Fruit fly (Drosophila melanogaster): ENCODE results near the gene Flad2.

The Flad2 gene

dm6 chr2L:13399565-13399964 lies 12.8 kb upstream of the Flad2 start (continued):
- TF ChIP-seq Smox (GFP tag; optimal IDR thresholded peaks at IDR 0.05) (no peak), esn (GFP tag; optimal IDR thresholded peaks at IDR 0.05) (no peak), CG31627 (GFP tag; optimal IDR thresholded peaks at IDR 0.05) (no peak), Lpt (GFP tag; optimal IDR thresholded peaks at IDR 0.05) (no peak), Hr4 (GFP tag; optimal IDR thresholded peaks at IDR 0.05) (peak; percentile 37), pdm3 (GFP tag; optimal IDR thresholded peaks at IDR 0.05) (no peak), Sox14 (GFP tag; optimal IDR thresholded peaks at IDR 0.05) (peak; percentile 5), ss (GFP tag; optimal IDR thresholded peaks at IDR 0.05) (no peak), achi (GFP tag; optimal IDR thresholded peaks at IDR 0.05) (peak; percentile 18), Hr38 (GFP tag; optimal IDR thresholded peaks at IDR 0.05) (no peak), Ets96B (tag; optimal IDR thresholded peaks at IDR 0.05) (no peak), vri (GFP tag; optimal IDR thresholded peaks at IDR 0.05) (no peak), CG4318 (GFP tag; optimal IDR thresholded peaks at IDR 0.05) (no peak)

- TF ChIP-seq salr (GFP tag; optimal IDR thresholded peaks at IDR 0.05) (no peak), CG6792 (GFP tag; optimal IDR thresholded peaks at IDR 0.05) (no peak), acj6 (GFP tag; optimal IDR thresholded peaks at IDR 0.05) (no peak), Sox102F (GFP tag; optimal IDR thresholded peaks at IDR 0.05) (no peak), dsx (GFP tag; optimal IDR thresholded peaks at IDR 0.05; ENCODE audit: poor library complexity, severe bottlenecking) (no peak), Hr39 (GFP tag; optimal IDR thresholded peaks at IDR 0.05) (no peak), fd85E (GFP tag; optimal IDR thresholded peaks at IDR 0.05) (no peak), fd59A (GFP tag; optimal IDR thresholded peaks at IDR 0.05) (no peak), CG6163 (GFP tag; IDR thresholded peaks at IDR 0.05) (no peak), Blimp-1 (GFP tag; optimal IDR thresholded peaks at IDR 0.05) (no peak), CG9139 (GFP tag; optimal IDR thresholded peaks at IDR 0.05) (no peak), eg (GFP tag; IDR thresholded peaks at IDR 0.05) (no peak), CG1621 (tag; optimal IDR thresholded peaks at IDR 0.05) (no peak), Eip93F (GFP tag; optimal IDR thresholded peaks at IDR 0.05) (no peak), Sox15 (GFP tag; optimal IDR thresholded peaks at IDR 0.05) (no peak), OdsH (GFP tag; optimal IDR thresholded peaks at IDR 0.05) (no peak), esn (GFP tag; optimal IDR thresholded peaks at IDR 0.05) (no peak)
These were observed 753 bp upstream of the Flad2 start, which contains the start of gene Vm34Ca for dm6 chr2L:13411566-13411965. Vm34Ca (minus strand) TSS chr2L:13411631.

DNA sequence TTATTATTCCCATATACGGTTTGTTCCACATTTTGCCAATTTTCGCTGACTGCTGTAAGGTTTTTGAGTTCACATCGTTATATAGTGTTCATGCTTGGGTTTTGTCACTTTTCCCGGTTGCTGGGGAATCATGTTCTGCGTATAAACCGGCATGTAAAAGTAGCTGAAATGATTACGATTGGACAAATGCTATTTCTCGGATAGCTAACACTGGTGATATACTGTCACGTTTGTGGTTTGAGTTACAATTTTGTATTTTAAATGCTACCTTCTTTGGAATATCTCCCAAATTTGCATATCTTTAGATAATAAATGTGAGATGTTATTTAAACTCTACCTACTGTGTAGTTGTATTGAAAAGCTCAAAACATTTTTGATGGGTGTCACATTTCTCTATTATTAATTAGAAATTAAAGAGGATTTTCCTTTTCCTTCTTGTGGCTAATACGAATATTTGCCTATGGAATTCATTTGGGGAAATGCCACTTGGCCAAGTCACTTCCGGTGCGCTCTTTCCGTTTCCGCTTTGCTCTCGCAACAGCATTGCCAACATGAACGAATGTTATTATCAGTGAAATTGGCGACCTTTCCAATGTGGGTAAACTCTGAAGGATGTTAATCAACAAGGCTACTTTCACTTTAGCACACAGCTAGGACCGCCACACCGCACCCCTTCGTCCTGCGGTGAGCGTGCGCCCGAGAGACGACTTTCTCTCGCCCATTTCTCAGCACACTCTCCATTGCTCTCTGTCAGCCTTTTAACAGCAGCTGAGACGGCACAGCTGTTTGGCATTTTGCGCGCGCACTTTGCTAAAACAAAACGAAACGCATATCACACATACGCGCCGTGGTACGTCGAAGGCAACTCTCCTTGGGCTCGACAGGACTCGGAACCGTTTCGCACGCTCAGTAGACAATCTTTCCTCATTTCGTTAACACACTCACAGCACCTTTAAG lies 2.5 kb downstream of the Flad2 start, which contains the start of the genes CG16956, CG42784 and CG43850:
CG16956 (minus strand) TSS at position 51 of the 957 bp plus-strand sequence.
CG42784 (plus strand) TSS at position 907 of the 957 bp plus-strand sequence.
CG43850 (plus strand) TSS at position 907 of the 957 bp plus-strand sequence.
- TF ChIP-seq Eip75B (GFP tag; optimal IDR thresholded peaks at IDR 0.05): peak; percentile 7
- TF ChIP-seq spab (GFP tag; optimal IDR thresholded peaks at IDR 0.05): no peak
- no peak for TF ChIP-seq CG11762 (GFP tag; optimal IDR thresholded peaks at IDR 0.05; ENCODE audit: insufficient read depth)
- TF ChIP-seq Hr38 (GFP tag; optimal IDR thresholded peaks at IDR 0.05): no peak
- peak; percentile 57 for TF ChIP-seq Eip78C (GFP tag)
- no peak for TF ChIP-seq Hr4 (GFP tag; optimal IDR thresholded peaks at IDR 0.05)
- TF ChIP-seq CG8319 (GFP tag; optimal IDR thresholded peaks at IDR 0.05): no peak
- no peak for TF ChIP-seq Ets21C (GFP tag; optimal IDR thresholded peaks at IDR 0.05)
- no peak for TF ChIP-seq pdm3 (GFP tag; optimal IDR thresholded peaks at IDR 0.05)
- TF ChIP-seq svp (GFP tag): peak; percentile 15
- TF ChIP-seq CG6808 (GFP tag; optimal IDR thresholded peaks at IDR 0.05): peak; percentile 27
- peak in 1 of 2 experiments; percentile 34 for TF ChIP-seq ss (GFP tag; optimal IDR thresholded peaks at IDR 0.05)
- peak; percentile 17 for TF ChIP-seq achi (GFP tag; optimal IDR thresholded peaks at IDR 0.05)
- TF ChIP-seq CG34406 (GFP tag; optimal IDR thresholded peaks at IDR 0.05): peak; percentile 2
- peak; percentile 10 for TF ChIP-seq fd59A (GFP tag; optimal IDR thresholded peaks at IDR 0.05)
- TF ChIP-seq dac (GFP tag; optimal IDR thresholded peaks at IDR 0.05): no peak
- TF ChIP-seq salr (GFP tag; optimal IDR thresholded peaks at IDR 0.05): peak in 1 of 2 experiments; percentile 14
- TF ChIP-seq CG6854 (GFP tag; optimal IDR thresholded peaks at IDR 0.05): no peak
